Worm (Caenorhabditis elegans) whole organism, midembryonic: ENCODE measurements around the gene daf-19.

Experiments
- T22C8.4 ChIP-seq: fragments of 200-800 bp; sonication (Bioruptor generic); IDR thresholded peaks from 2 replicates; pipeline ENCODE4 v1.3.6; 2022; ENCODE audit warnings: missing genetic modification characterization, missing compliant biosample characterization
- flt-1 ChIP-seq: fragments of 200-800 bp; sonication (Bioruptor generic); IDR thresholded peaks from 2 replicates; pipeline ENCODE4 v1.3.6; 2022; ENCODE audit warnings: missing genetic modification characterization, missing compliant biosample characterization
- klf-2 ChIP-seq: fragments of 200-800 bp; sonication (Bioruptor generic); conservative IDR thresholded peaks from 2 replicates; pipeline ENCODE4 v1.3.6; 2022; ENCODE audit warnings: missing genetic modification reagents, missing genetic modification characterization, missing compliant biosample characterization
- med-1 ChIP-seq: sonication (generic microtip); optimal IDR thresholded peaks from 2 replicates; lab custom pipeline; 2017; ENCODE audit warnings: missing genetic modification characterization, mild to moderate bottlenecking, missing compliant biosample characterization, antibody characterized with exemption, missing genetic modification reagents; ENCODE audit not compliant: insufficient read depth
- ref-1 ChIP-seq: fragments of 200-800 bp; sonication (Bioruptor generic); conservative IDR thresholded peaks from 2 replicates; pipeline ENCODE4 v1.3.6; 2022; ENCODE audit warnings: missing genetic modification reagents, missing genetic modification characterization, missing compliant biosample characterization
- ztf-23 ChIP-seq: fragments of 200-800 bp; sonication (Bioruptor generic); IDR thresholded peaks from 2 replicates; pipeline ENCODE4 v1.3.6; 2022; ENCODE audit warnings: missing genetic modification reagents, missing genetic modification characterization, missing compliant biosample characterization
- ztf-29 ChIP-seq: fragments of 200-800 bp; sonication (Bioruptor generic); IDR thresholded peaks from 2 replicates; pipeline ENCODE4 v1.3.6; 2022; ENCODE audit warnings: missing genetic modification reagents, missing genetic modification characterization, missing compliant biosample characterization

- TF ChIP-seq med-1 (GFP tag; lab: Kevin White, UChicago) (no peak), flt-1 (no peak), ztf-23 (no peak), ztf-29 (GFP tag; lab: Robert Waterston, UW) (no peak), ref-1 (GFP tag; lab: Robert Waterston, UW) (no peak), klf-2 (no peak), T22C8.4 (no peak)
These were observed 49.0 kb upstream of the daf-19 start, which contains the start of gene ref-1 for ce11 chrII:10218171-10218570.
